Fruit fly (Drosophila melanogaster): ENCODE data around the gene CG1662.

CG1662 gene

DNA sequence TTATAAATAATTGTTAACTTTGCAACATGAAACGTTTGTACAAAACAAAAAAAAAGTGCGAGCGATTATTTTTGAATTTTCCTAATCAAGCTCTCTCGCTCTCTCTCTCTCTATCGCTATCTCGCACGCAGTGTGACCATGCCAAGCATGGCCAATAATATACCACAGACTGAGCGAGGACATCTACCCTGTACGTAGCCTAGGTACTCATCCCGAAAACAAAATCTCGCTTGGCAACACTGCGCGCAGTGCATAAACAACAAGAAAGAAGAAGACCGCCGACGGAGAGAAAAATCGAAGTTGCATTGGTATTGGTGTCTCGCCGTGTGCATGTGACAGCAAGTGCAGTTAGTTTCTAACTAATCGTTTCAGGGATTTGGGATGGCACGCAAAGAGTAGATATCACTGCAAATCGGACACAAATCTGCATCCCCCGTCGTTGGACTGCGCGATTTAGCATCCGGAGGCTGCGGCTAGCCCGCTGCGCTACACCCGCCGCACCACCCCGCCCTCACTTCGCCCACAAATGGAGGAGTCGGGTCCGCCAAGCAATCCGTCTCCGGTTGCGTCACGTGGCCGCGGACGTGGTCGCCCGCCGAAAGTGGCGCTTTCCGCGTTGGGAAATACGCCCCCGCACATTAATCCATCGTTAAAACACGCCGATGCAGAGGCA is 25.7 kb downstream of the CG1662 start, which contains the start of the genes CG1998 and Set2 (continued):
- TF ChIP-seq Sin3A (optimal IDR thresholded peaks at IDR 0.05) (peak; percentile 15), ftz-f1 (GFP tag; optimal IDR thresholded peaks at IDR 0.05) (peak; percentile 93), CG9876 (GFP tag; optimal IDR thresholded peaks at IDR 0.05) (peak; percentile 5), NC2β (GFP tag; optimal IDR thresholded peaks at IDR 0.05) (peak; percentile 15), br (optimal IDR thresholded peaks at IDR 0.05) (no peak), hbn (GFP tag; IDR thresholded peaks at IDR 0.05; ENCODE audit: partially characterized antibody) (peak; percentile 34; the same call in 1 of the 2 replicates), CG13287 (GFP tag; IDR thresholded peaks at IDR 0.05; ENCODE audit: partially characterized antibody) (peak; percentile 63; the same call in 1 of the 2 replicates), vfl (GFP tag; optimal IDR thresholded peaks at IDR 0.05) (peak; percentile 10), repo (GFP tag; optimal IDR thresholded peaks at IDR 0.05) (peak; percentile 16), phol (tag; optimal IDR thresholded peaks at IDR 0.05) (peak; percentile 54), CG1832 (GFP tag; optimal IDR thresholded peaks at IDR 0.05) (peak; percentile 89), wek (GFP tag; optimal IDR thresholded peaks at IDR 0.05) (no peak), chinmo (GFP tag; IDR thresholded peaks at IDR 0.05; ENCODE audit: partially characterized antibody) (peak; percentile 96), bigmax (GFP tag; optimal IDR thresholded peaks at IDR 0.05) (peak; percentile 43), cg (GFP tag; optimal IDR thresholded peaks at IDR 0.05) (peak; percentile 84), corto (GFP tag; optimal IDR thresholded peaks at IDR 0.05) (no peak), NC2α (GFP tag; optimal IDR thresholded peaks at IDR 0.05) (peak; percentile 26), CG6272 (GFP tag; IDR thresholded peaks at IDR 0.05) (0 out of 2 replicates have a peak, but pooled peaks have one; percentile 18), CG13424 (tag; optimal IDR thresholded peaks at IDR 0.05) (peak; percentile 35), CG3065 (GFP tag; optimal IDR thresholded peaks at IDR 0.05) (no peak), CG9215 (GFP tag; IDR thresholded peaks at IDR 0.05) (peak; percentile 85), MESR4 (GFP tag; optimal IDR thresholded peaks at IDR 0.05) (peak; percentile 91), ci (GFP tag; IDR thresholded peaks at IDR 0.05) (peak; percentile 72), slbo (GFP tag; IDR thresholded peaks at IDR 0.05) (peak; percentile 29; the same call in 1 of the 2 replicates), BEAF-32 (GFP tag; optimal IDR thresholded peaks at IDR 0.05) (peak; percentile 61), CG17612 (GFP tag; IDR thresholded peaks at IDR 0.05) (no peak), CG3407 (GFP tag; optimal IDR thresholded peaks at IDR 0.05) (no peak), CG10321 (GFP tag; IDR thresholded peaks at IDR 0.05) (peak; percentile 82), Hmr (GFP tag; optimal IDR thresholded peaks at IDR 0.05) (peak; percentile 80), sens-2 (GFP tag; IDR thresholded peaks at IDR 0.05) (no peak), Stat92E (GFP tag; optimal IDR thresholded peaks at IDR 0.05) (peak in 1 of 3 experiments; percentile 30), HLH4C (GFP tag; IDR thresholded peaks at IDR 0.05; ENCODE audit: partially characterized antibody) (0 out of 3 replicates have a peak, but pooled peaks have one; percentile 23), prd (optimal IDR thresholded peaks at IDR 0.05) (no peak), prd (GFP tag; IDR thresholded peaks at IDR 0.05) (no peak), CG9437 (GFP tag; optimal IDR thresholded peaks at IDR 0.05) (peak; percentile 65), CG14710 (tag; optimal IDR thresholded peaks at IDR 0.05) (peak; percentile 81), Nf-YC (tag; optimal IDR thresholded peaks at IDR 0.05) (peak; percentile 55), CG3847 (GFP tag; IDR thresholded peaks at IDR 0.05) (peak; percentile 88), CoRest (tag; optimal IDR thresholded peaks at IDR 0.05) (peak; percentile 57), dysf (GFP tag; IDR thresholded peaks at IDR 0.05) (0 out of 3 replicates have a peak, but pooled peaks have one; percentile 21), Mad (GFP tag; optimal IDR thresholded peaks at IDR 0.05) (peak; percentile 46), CTCF (GFP tag; optimal IDR thresholded peaks at IDR 0.05) (peak; percentile 45), tin (GFP tag; optimal IDR thresholded peaks at IDR 0.05) (peak; percentile 25), Myb (GFP tag; optimal IDR thresholded peaks at IDR 0.05) (peak; percentile 90), tna (GFP tag; IDR thresholded peaks at IDR 0.05; ENCODE audit: partially characterized antibody) (peak; percentile 19; the same call in 1 of the 2 replicates), dan (GFP tag; IDR thresholded peaks at IDR 0.05) (no peak), shn (GFP tag; optimal IDR thresholded peaks at IDR 0.05) (no peak), CG8290 (GFP tag; optimal IDR thresholded peaks at IDR 0.05) (peak; percentile 85), CG8290 (tag; optimal IDR thresholded peaks at IDR 0.05) (peak; percentile 15 to 82), Scr (GFP tag; IDR thresholded peaks at IDR 0.05; ENCODE audit: partially characterized antibody) (peak; percentile 27; the same call in 1 of the 2 replicates)

All from whole organism, embryonic.